Fruit fly (Drosophila melanogaster) whole organism, embryonic: ENCODE data around the gene Gas8.
A peak's percentile ranks its signal among the peaks of the same experiment; 100 is the strongest.

Source experiments
- CG10959 ChIP-seq: fragments of 200-800 bp; sonication (Bioruptor generic); IDR thresholded peaks from 2 replicates; pipeline ENCODE4 v1.3.6; 2022; ENCODE audit warnings: missing biosample characterization, missing genetic modification characterization
- CG11093 ChIP-seq: fragments of 200-800 bp; sonication (Bioruptor generic); IDR thresholded peaks from 3 replicates; pipeline ENCODE4 v1.3.6; 2022; ENCODE audit warnings: missing biosample characterization, missing genetic modification characterization
- CG11456 ChIP-seq: fragments of 200-800 bp; sonication (Bioruptor generic); IDR thresholded peaks from 3 replicates; pipeline ENCODE4 v1.3.6; 2022; ENCODE audit warnings: missing biosample characterization, missing genetic modification characterization
- CG11504 ChIP-seq: fragments of 200-800 bp; sonication (Bioruptor generic); optimal IDR thresholded peaks from 3 replicates; lab custom pipeline; 2019; ENCODE audit warnings: missing biosample characterization, mild to moderate bottlenecking, missing genetic modification characterization, moderate library complexity
- CG11560 ChIP-seq: fragments of 200-800 bp; sonication (Bioruptor generic); IDR thresholded peaks from 3 replicates; pipeline ENCODE4 v1.3.6; 2022; ENCODE audit warnings: missing biosample characterization, missing genetic modification characterization
- CG16863 ChIP-seq: fragments of 200-800 bp; sonication (Bioruptor generic); optimal IDR thresholded peaks from 3 replicates; lab custom pipeline; 2016; ENCODE audit warnings: missing biosample characterization, missing genetic modification characterization
- CG17568 ChIP-seq: fragments of 200-800 bp; sonication (Bioruptor generic); optimal IDR thresholded peaks from 2 replicates; lab custom pipeline; 2018; ENCODE audit warnings: missing biosample characterization, mild to moderate bottlenecking, missing genetic modification characterization, moderate library complexity
- CG17612 ChIP-seq: fragments of 200-800 bp; sonication (Bioruptor generic); IDR thresholded peaks from 2 replicates; pipeline ENCODE4 v1.3.6; 2022; ENCODE audit warnings: missing biosample characterization, missing genetic modification characterization
- CG1832 ChIP-seq: fragments of 200-800 bp; sonication (Bioruptor generic); optimal IDR thresholded peaks from 2 replicates; lab custom pipeline; 2017; ENCODE audit warnings: missing biosample characterization, mild to moderate bottlenecking, missing genetic modification characterization, inconsistent platforms
- CG18476 ChIP-seq: fragments of 200-800 bp; sonication (Bioruptor generic); optimal IDR thresholded peaks from 2 replicates; lab custom pipeline; 2016; ENCODE audit warnings: missing biosample characterization, mild to moderate bottlenecking, missing genetic modification characterization
- CG30020 ChIP-seq: fragments of 200-800 bp; optimal IDR thresholded peaks from 2 replicates; lab custom pipeline; 2019; ENCODE audit warnings: missing biosample characterization, mild to moderate bottlenecking, missing genetic modification characterization, moderate library complexity
- CG31441 ChIP-seq: fragments of 200-800 bp; sonication (Bioruptor generic); IDR thresholded peaks from 2 replicates; pipeline ENCODE4 v1.3.6; 2022; ENCODE audit warnings: missing biosample characterization, missing genetic modification characterization
- CG3163 ChIP-seq: fragments of 200-800 bp; sonication (Bioruptor generic); optimal IDR thresholded peaks from 3 replicates; lab custom pipeline; 2016; ENCODE audit warnings: missing biosample characterization, missing genetic modification characterization
- CG33213 ChIP-seq: fragments of 200-800 bp; sonication (Bioruptor generic); optimal IDR thresholded peaks from 3 replicates; lab custom pipeline; 2016; ENCODE audit warnings: missing biosample characterization, missing genetic modification characterization
- CG43689 ChIP-seq: fragments of 200-800 bp; sonication (Bioruptor generic); IDR thresholded peaks from 2 replicates; pipeline ENCODE4 v1.3.6; 2022; ENCODE audit warnings: missing biosample characterization, missing genetic modification characterization
- CG5180 ChIP-seq: fragments of 200-800 bp; sonication (Bioruptor generic); optimal IDR thresholded peaks from 3 replicates; lab custom pipeline; 2017; ENCODE audit warnings: missing biosample characterization, missing genetic modification characterization, mild to moderate bottlenecking, moderate library complexity, missing genetic modification reagents
- CG5245 ChIP-seq: fragments of 200-800 bp; sonication (Bioruptor generic); optimal IDR thresholded peaks from 3 replicates; lab custom pipeline; 2016; ENCODE audit warnings: missing biosample characterization, missing genetic modification characterization
- CG6654 ChIP-seq: fragments of 200-800 bp; sonication (Bioruptor generic); optimal IDR thresholded peaks from 2 replicates; lab custom pipeline; 2017; ENCODE audit warnings: missing biosample characterization, mild to moderate bottlenecking, missing genetic modification characterization
- CG6813 ChIP-seq: fragments of 200-800 bp; sonication (Bioruptor generic); optimal IDR thresholded peaks from 2 replicates; lab custom pipeline; 2017; ENCODE audit warnings: missing biosample characterization, missing genetic modification characterization, mild to moderate bottlenecking, moderate library complexity, missing genetic modification reagents
- CG7786 ChIP-seq: fragments of 200-800 bp; sonication (Bioruptor generic); optimal IDR thresholded peaks from 2 replicates; lab custom pipeline; 2016; ENCODE audit warnings: missing biosample characterization, missing genetic modification characterization
- CG8290 ChIP-seq, 3 experiments: fragments of 200-800 bp; sonication (Bioruptor generic); optimal IDR thresholded peaks; 2 replicates each; lab custom pipeline; 2016 to 2019; ENCODE audit warnings: missing biosample characterization in 3 of 3, missing genetic modification characterization in 3 of 3, mild to moderate bottlenecking in 2 of 3, moderate library complexity in 1 of 3
- CG8765 ChIP-seq: fragments of 200-800 bp; sonication (Bioruptor generic); IDR thresholded peaks from 2 replicates; pipeline ENCODE4 v1.3.6; 2022; ENCODE audit warnings: missing biosample characterization, missing genetic modification characterization
- CG8924 ChIP-seq: fragments of 200-800 bp; optimal IDR thresholded peaks from 3 replicates; lab custom pipeline; 2019; ENCODE audit warnings: missing biosample characterization, mild to moderate bottlenecking, missing genetic modification characterization, moderate library complexity
- D19A ChIP-seq: fragments of 200-800 bp; optimal IDR thresholded peaks from 3 replicates; lab custom pipeline; 2019; ENCODE audit warnings: missing biosample characterization, mild to moderate bottlenecking, missing genetic modification characterization, moderate library complexity
- Eip74EF ChIP-seq, 2 experiments: fragments of 200-800 bp in 1 of 2; fragments of >200 bp in 1 of 2; sonication (Bioruptor generic) in 1 of 2; optimal IDR thresholded peaks; 2 replicates each; lab custom pipeline; 2017 to 2019; ENCODE audit warnings: missing biosample characterization in 2 of 2, missing genetic modification characterization in 2 of 2, mild to moderate bottlenecking in 1 of 2, moderate library complexity in 1 of 2
- Elba2 ChIP-seq: fragments of 200-800 bp; sonication (Bioruptor generic); optimal IDR thresholded peaks from 3 replicates; lab custom pipeline; 2016; ENCODE audit warnings: missing biosample characterization, missing genetic modification characterization
- H2.0 ChIP-seq: fragments of 200-800 bp; sonication (Bioruptor generic); IDR thresholded peaks from 2 replicates; pipeline ENCODE4 v1.3.6; 2022; ENCODE audit warnings: missing biosample characterization, missing genetic modification characterization
- Myb ChIP-seq: fragments of 200-800 bp; sonication (Bioruptor generic); optimal IDR thresholded peaks from 2 replicates; lab custom pipeline; 2016; ENCODE audit warnings: missing biosample characterization, missing genetic modification characterization
- NFAT ChIP-seq: fragments of 200-800 bp; sonication (Bioruptor generic); IDR thresholded peaks from 2 replicates; pipeline ENCODE4 v1.3.6; 2022; ENCODE audit warnings: missing biosample characterization, missing genetic modification characterization
- Sry-β ChIP-seq: fragments of 200-800 bp; sonication (Bioruptor generic); optimal IDR thresholded peaks from 2 replicates; lab custom pipeline; 2018; ENCODE audit warnings: missing biosample characterization, mild to moderate bottlenecking, missing genetic modification characterization, moderate library complexity
- ap ChIP-seq: fragments of 200-800 bp; sonication (Bioruptor generic); IDR thresholded peaks from 2 replicates; pipeline ENCODE4 v1.3.6; 2022; ENCODE audit warnings: missing biosample characterization, missing genetic modification characterization
- chinmo ChIP-seq: fragments of 200-800 bp; sonication (Bioruptor generic); IDR thresholded peaks from 4 replicates; pipeline ENCODE4 v1.3.6; 2022; ENCODE audit warnings: missing biosample characterization, missing genetic modification characterization; ENCODE audit not compliant: partially characterized antibody
- crc ChIP-seq: fragments of 200-800 bp; sonication (Bioruptor generic); optimal IDR thresholded peaks from 2 replicates; lab custom pipeline; 2016; ENCODE audit warnings: missing biosample characterization, missing genetic modification characterization
- croc ChIP-seq: fragments of 200-800 bp; sonication (Bioruptor generic); conservative IDR thresholded peaks from 3 replicates; pipeline ENCODE4 v1.3.6; 2022; ENCODE audit warnings: missing biosample characterization, missing genetic modification characterization
- da ChIP-seq: fragments of 200-800 bp; sonication (Bioruptor generic); optimal IDR thresholded peaks from 2 replicates; lab custom pipeline; 2016; ENCODE audit warnings: missing biosample characterization, missing genetic modification characterization
- eyg ChIP-seq: fragments of 200-800 bp; sonication (Bioruptor generic); optimal IDR thresholded peaks from 3 replicates; lab custom pipeline; 2016; ENCODE audit warnings: missing biosample characterization, missing genetic modification characterization
- insv ChIP-seq, 2 experiments: fragments of 200-800 bp; sonication (Bioruptor generic); optimal IDR thresholded peaks; 3 replicates each; lab custom pipeline; 2016 to 2018; ENCODE audit warnings: missing biosample characterization in 2 of 2, missing genetic modification characterization in 2 of 2
- kay ChIP-seq: fragments of 200-800 bp; sonication (Bioruptor generic); optimal IDR thresholded peaks from 2 replicates; lab custom pipeline; 2016; ENCODE audit warnings: missing biosample characterization, missing genetic modification characterization
- klu ChIP-seq: fragments of 200-800 bp; sonication (Bioruptor generic); IDR thresholded peaks from 2 replicates; pipeline ENCODE4 v1.3.6; 2022; ENCODE audit warnings: missing biosample characterization, missing genetic modification characterization
- lbe ChIP-seq: fragments of 200-800 bp; sonication (Bioruptor generic); optimal IDR thresholded peaks from 2 replicates; lab custom pipeline; 2016; ENCODE audit warnings: missing biosample characterization, mild to moderate bottlenecking, missing genetic modification characterization
- pb ChIP-seq: fragments of 200-800 bp; sonication (Bioruptor generic); optimal IDR thresholded peaks from 3 replicates; lab custom pipeline; 2016; ENCODE audit warnings: missing biosample characterization, missing genetic modification characterization
- prd ChIP-seq, 3 experiments: fragments of >200 bp in 2 of 3; fragments of 200-800 bp in 1 of 3; sonication (Bioruptor generic) in 1 of 3; optimal IDR thresholded peaks in 2 of 3; IDR thresholded peaks in 1 of 3; 2 replicates in 2 of 3; 3 replicates in 1 of 3; pipeline versions ENCODE4 v1.3.6 to Lab custom; 2017 to 2022; ENCODE audit warnings: missing biosample characterization in 1 of 3, missing genetic modification characterization in 1 of 3
- row ChIP-seq: fragments of 200-800 bp; sonication (Bioruptor generic); IDR thresholded peaks from 3 replicates; pipeline ENCODE4 v1.3.6; 2022; ENCODE audit warnings: missing biosample characterization, missing genetic modification characterization
- slp2 ChIP-seq: fragments of 200-800 bp; sonication (Bioruptor generic); optimal IDR thresholded peaks from 2 replicates; lab custom pipeline; 2016; ENCODE audit warnings: missing biosample characterization, missing genetic modification characterization
- twi ChIP-seq: fragments of 200-800 bp; optimal IDR thresholded peaks from 2 replicates; lab custom pipeline; 2019; ENCODE audit warnings: missing biosample characterization, mild to moderate bottlenecking, missing genetic modification characterization, moderate library complexity
- wdn ChIP-seq: fragments of 200-800 bp; sonication (Bioruptor generic); IDR thresholded peaks from 2 replicates; pipeline ENCODE4 v1.3.6; 2022; ENCODE audit warnings: missing biosample characterization, missing genetic modification characterization
- zen ChIP-seq: fragments of 200-800 bp; sonication (Bioruptor generic); optimal IDR thresholded peaks from 3 replicates; lab custom pipeline; 2018; ENCODE audit warnings: missing biosample characterization, mild to moderate bottlenecking, missing genetic modification characterization, moderate library complexity

Gas8 gene

dm6 chrX:3504751-3505150 is at the start of gene Gas8:
Gas8 (minus strand) TSS chrX:3504851.
- TF ChIP-seq lbe: no peak
- TF ChIP-seq NFAT (GFP tag; lab: Robert Waterston, UW): no peak

- TF ChIP-seq CG11504 (tag; lab: Kevin White, UChicago) (peak; percentile 16), row (GFP tag; lab: Robert Waterston, UW) (peak; percentile 41; the same call in 2 of the 3 replicates), Elba2 (GFP tag; lab: Kevin White, UChicago) (no peak), Sry-β (GFP tag; lab: Kevin White, UChicago) (peak; percentile 74), CG5180 (GFP tag; lab: Kevin White, UChicago) (peak; percentile 52), CG11456 (GFP tag; lab: Robert Waterston, UW) (no peak)
Observed at dm6 chrX:3549275-3549674, 44.6 kb upstream of the Gas8 start.

- no peak for TF ChIP-seq Myb (GFP tag; lab: Kevin White, UChicago)
- TF ChIP-seq CG43689 (GFP tag; lab: Robert Waterston, UW): no peak
- no peak for TF ChIP-seq CG8765 (GFP tag; lab: Robert Waterston, UW)
- no peak for TF ChIP-seq CG11093
- TF ChIP-seq CG10959 (GFP tag; lab: Robert Waterston, UW): no peak
- no peak for TF ChIP-seq CG1832 (GFP tag; lab: Kevin White, UChicago)
- peak; percentile 12; the same call in 1 of the 2 replicates for TF ChIP-seq ap (GFP tag; lab: Robert Waterston, UW)
- TF ChIP-seq twi (tag; lab: Kevin White, UChicago): no peak
- TF ChIP-seq CG8924: no peak
- TF ChIP-seq CG6813 (GFP tag; lab: Kevin White, UChicago): no peak
- no peak for TF ChIP-seq CG16863 (GFP tag; lab: Kevin White, UChicago)
- TF ChIP-seq CG18476 (GFP tag; lab: Kevin White, UChicago): no peak
- no peak for TF ChIP-seq zen (tag; lab: Kevin White, UChicago)
- TF ChIP-seq kay: no peak
- TF ChIP-seq chinmo (GFP tag; lab: Robert Waterston, UW): no peak
- TF ChIP-seq klu (GFP tag; lab: Robert Waterston, UW): no peak
- no peak for TF ChIP-seq prd (optimal IDR thresholded peaks at IDR 0.05; lab: Kevin White, UChicago)
- no peak for TF ChIP-seq prd (GFP tag; IDR thresholded peaks at IDR 0.05; lab: Robert Waterston, UW)
- TF ChIP-seq CG17568 (GFP tag; lab: Kevin White, UChicago): no peak
- TF ChIP-seq CG8290 (GFP tag; optimal IDR thresholded peaks at IDR 0.05; lab: Kevin White, UChicago): no peak
- no peak for TF ChIP-seq CG8290 (tag; optimal IDR thresholded peaks at IDR 0.05; lab: Kevin White, UChicago)
- no peak for TF ChIP-seq H2.0 (GFP tag; lab: Robert Waterston, UW)
- TF ChIP-seq slp2: no peak
- no peak for TF ChIP-seq da (GFP tag; lab: Kevin White, UChicago)
- no peak for TF ChIP-seq CG5245 (GFP tag; lab: Kevin White, UChicago)
- TF ChIP-seq CG3163 (GFP tag; lab: Kevin White, UChicago): no peak
- TF ChIP-seq CG6654 (GFP tag; lab: Kevin White, UChicago): no peak
- no peak for TF ChIP-seq eyg (GFP tag; lab: Kevin White, UChicago)
- TF ChIP-seq CG33213 (GFP tag; lab: Kevin White, UChicago): no peak
- peak; percentile 26 for TF ChIP-seq CG7786 (GFP tag; lab: Kevin White, UChicago)
- no peak for TF ChIP-seq CG17612 (GFP tag; lab: Robert Waterston, UW)
- TF ChIP-seq pb (GFP tag; lab: Kevin White, UChicago): no peak
- TF ChIP-seq Sry-β (GFP tag; lab: Kevin White, UChicago): no peak
- no peak for TF ChIP-seq croc (GFP tag; lab: Robert Waterston, UW)
- no peak for TF ChIP-seq CG11560
- TF ChIP-seq Eip74EF (GFP tag; optimal IDR thresholded peaks at IDR 0.05; lab: Kevin White, UChicago): no peak
- TF ChIP-seq crc (GFP tag; lab: Kevin White, UChicago): no peak
- no peak for TF ChIP-seq CG30020 (tag; lab: Kevin White, UChicago)
- TF ChIP-seq insv (GFP tag; optimal IDR thresholded peaks at IDR 0.05; lab: Kevin White, UChicago): no peak
- no peak for TF ChIP-seq D19A (tag; lab: Kevin White, UChicago)
- TF ChIP-seq wdn (GFP tag; lab: Robert Waterston, UW): no peak
- TF ChIP-seq CG31441 (GFP tag; lab: Robert Waterston, UW): peak; percentile 17; the same call in 1 of the 2 replicates
Observed at dm6 chrX:3548568-3548967, 43.9 kb upstream of the Gas8 start.
